Worm (Caenorhabditis elegans): ENCODE data around the gene cam-1.

DNA sequence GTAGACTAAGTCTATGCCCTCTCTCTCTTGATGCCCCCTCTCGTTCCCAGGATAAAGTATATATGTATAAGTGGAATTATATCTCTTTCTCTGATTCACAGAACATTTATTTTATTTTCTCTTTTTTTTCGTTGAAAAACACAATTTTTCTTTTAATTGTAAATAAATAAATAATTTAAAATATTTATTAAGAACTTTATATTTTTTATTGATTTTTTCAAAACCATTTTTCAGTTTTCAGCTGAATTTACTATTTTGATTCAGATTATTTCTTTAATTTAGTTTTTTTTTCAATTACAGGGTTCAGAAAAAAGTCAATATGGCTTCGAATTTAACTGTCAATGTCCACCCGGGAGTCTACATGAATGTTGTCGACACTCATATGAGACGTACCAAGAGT lies 21.2 kb upstream of the cam-1 start, which contains the start of gene eif-3.F:
- TF ChIP-seq aly-1 (tag; optimal IDR thresholded peaks at IDR 0.05) (no peak), scrt-1 (GFP tag; IDR thresholded peaks at IDR 0.05) (no peak), ceh-13 (GFP tag; optimal IDR thresholded peaks at IDR 0.05) (no peak), ama-1 (optimal IDR thresholded peaks at IDR 0.05) (no peak), tra-4 (tag; optimal IDR thresholded peaks at IDR 0.05) (no peak), B0310.2 (tag; optimal IDR thresholded peaks at IDR 0.05) (no peak), tbx-11 (GFP tag; IDR thresholded peaks at IDR 0.05) (no peak), hmg-4 (GFP tag; optimal IDR thresholded peaks at IDR 0.05) (no peak)

Data from whole organism, early embryonic.